Worm (Caenorhabditis elegans): ENCODE data around the gene E04F6.9.

Gene E04F6.9

DNA sequence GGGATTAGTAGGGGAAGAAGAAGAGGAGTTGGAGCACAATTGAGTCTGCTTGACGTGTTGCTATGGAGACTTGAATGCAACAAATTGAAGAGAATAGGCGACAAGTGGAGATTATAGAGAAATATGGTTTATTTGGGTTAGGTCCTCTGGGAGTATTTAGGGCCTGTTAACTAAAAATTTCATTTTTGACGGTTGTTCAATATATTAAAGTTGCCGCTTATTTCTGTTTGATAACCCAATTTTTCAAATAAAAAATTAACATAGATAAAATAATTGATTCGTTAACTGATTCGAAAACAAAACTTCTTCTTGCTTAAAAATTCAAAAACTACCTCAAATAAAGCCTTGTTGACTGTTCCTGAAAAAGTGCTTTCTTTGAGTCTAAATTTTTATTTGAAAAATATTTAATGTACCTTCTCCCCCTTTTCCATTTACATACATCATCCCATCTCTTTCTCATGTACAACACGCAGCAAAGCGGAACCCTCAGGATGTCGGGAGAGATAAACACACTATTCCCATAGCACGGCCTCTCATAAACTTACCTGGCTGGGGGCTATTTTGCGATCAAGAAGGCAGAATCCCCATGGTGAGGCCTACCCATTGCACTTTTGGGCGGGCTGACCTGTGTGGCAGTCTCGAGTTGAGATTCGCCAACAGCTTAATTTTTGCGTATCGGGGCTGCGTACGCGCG, 40.5 kb downstream of the E04F6.9 start, which contains the start of gene dyf-13:
TSS of gene dyf-13 (minus strand) at position 51 of the 694 bp plus-strand sequence.
- no peak for TF ChIP-seq sma-3 (GFP tag; optimal IDR thresholded peaks at IDR 0.05)
- TF ChIP-seq ama-1 (optimal IDR thresholded peaks at IDR 0.05) = no peak

DNA sequence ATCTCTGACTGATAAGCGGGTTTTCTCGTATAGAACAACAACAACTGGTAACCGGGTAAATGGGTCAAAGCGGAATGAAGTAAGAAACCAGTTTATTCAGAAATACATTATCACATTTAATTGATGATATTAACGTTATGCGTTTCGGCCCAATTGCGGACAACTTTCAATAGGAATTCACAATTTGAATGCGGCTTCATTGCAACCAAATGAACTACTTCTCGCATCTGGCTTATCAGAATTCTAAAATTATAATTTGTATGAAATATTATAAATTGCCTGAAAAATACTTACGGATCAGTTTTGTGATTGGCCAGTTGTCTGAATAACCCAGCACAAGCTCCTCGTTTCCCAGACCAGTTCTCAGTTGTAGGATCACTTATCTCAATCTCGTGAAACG, 43.2 kb downstream of the E04F6.9 start, which contains the start of gene col-36:
TSS of gene col-36 (minus strand) at position 101 of the 400 bp plus-strand sequence.
- no peak for TF ChIP-seq nhr-11 (tag; optimal IDR thresholded peaks at IDR 0.05)
- no peak for TF ChIP-seq nhr-129 (tag; optimal IDR thresholded peaks at IDR 0.05)
- no peak for TF ChIP-seq ama-1 (optimal IDR thresholded peaks at IDR 0.05)
- TF ChIP-seq sem-4 (tag; optimal IDR thresholded peaks at IDR 0.05) = no peak
- TF ChIP-seq gmeb-1 (tag; optimal IDR thresholded peaks at IDR 0.05) = no peak
- TF ChIP-seq lin-11 (tag; optimal IDR thresholded peaks at IDR 0.05) = no peak
- no peak for TF ChIP-seq elt-1 (tag; optimal IDR thresholded peaks at IDR 0.05)
- no peak for TF ChIP-seq sma-3 (GFP tag; optimal IDR thresholded peaks at IDR 0.05)
- TF ChIP-seq nhr-23 (tag; optimal IDR thresholded peaks at IDR 0.05) = no peak
- TF ChIP-seq elt-3 (tag; optimal IDR thresholded peaks at IDR 0.05) = no peak
- no peak for TF ChIP-seq nhr-12 (tag; optimal IDR thresholded peaks at IDR 0.05)
- TF ChIP-seq nhr-237 (tag; optimal IDR thresholded peaks at IDR 0.05) = no peak
- TF ChIP-seq ztf-11 (tag; optimal IDR thresholded peaks at IDR 0.05) = no peak
- no peak for TF ChIP-seq dmd-4 (tag; optimal IDR thresholded peaks at IDR 0.05)

- TF ChIP-seq blmp-1 (tag; optimal IDR thresholded peaks at IDR 0.05; ENCODE audit: insufficient read depth) (no peak), elt-3 (tag; optimal IDR thresholded peaks at IDR 0.05) (no peak), aly-2 (tag; optimal IDR thresholded peaks at IDR 0.05) (no peak), R02D3.7 (tag; optimal IDR thresholded peaks at IDR 0.05) (no peak), Y55F3AM.14 (GFP tag; optimal IDR thresholded peaks at IDR 0.05) (no peak), unc-62 (GFP tag; optimal IDR thresholded peaks at IDR 0.05) (no peak), sma-9 (GFP tag; optimal IDR thresholded peaks at IDR 0.05) (peak; percentile 46), sma-9 (tag; optimal IDR thresholded peaks at IDR 0.05) (no peak), crh-2 (tag; optimal IDR thresholded peaks at IDR 0.05) (peak; percentile 21), lin-11 (tag; optimal IDR thresholded peaks at IDR 0.05) (no peak), nhr-21 (tag; optimal IDR thresholded peaks at IDR 0.05) (no peak), zag-1 (tag; optimal IDR thresholded peaks at IDR 0.05) (no peak), ceh-82 (tag; optimal IDR thresholded peaks at IDR 0.05) (no peak), ztf-11 (tag; optimal IDR thresholded peaks at IDR 0.05) (no peak), fos-1 (tag; optimal IDR thresholded peaks at IDR 0.05) (peak; percentile 81), lin-39 (tag; optimal IDR thresholded peaks at IDR 0.05) (no peak), snpc-4 (tag; optimal IDR thresholded peaks at IDR 0.05) (no peak), gmeb-1 (tag; optimal IDR thresholded peaks at IDR 0.05) (no peak), dmd-4 (tag; optimal IDR thresholded peaks at IDR 0.05) (no peak)
Measured at ce11 chrII:7166768-7167167, 45.2 kb downstream of the E04F6.9 start.

ce11 chrII:7165749-7166148, 46.2 kb downstream of the E04F6.9 start, which contains the start of gene mfsd-13.2:
TSS of gene mfsd-13.2 (minus strand) at chrII:7165849.
- TF ChIP-seq elt-3 (tag; optimal IDR thresholded peaks at IDR 0.05) = no peak
- TF ChIP-seq snpc-4 (tag; optimal IDR thresholded peaks at IDR 0.05) = no peak
- no peak for TF ChIP-seq nhr-21 (tag; optimal IDR thresholded peaks at IDR 0.05)
- TF ChIP-seq ztf-4 (tag; optimal IDR thresholded peaks at IDR 0.05) = no peak
- no peak for TF ChIP-seq nhr-77 (tag; optimal IDR thresholded peaks at IDR 0.05)
- TF ChIP-seq nhr-10 (tag; optimal IDR thresholded peaks at IDR 0.05) = no peak
- no peak for TF ChIP-seq unc-62 (GFP tag; optimal IDR thresholded peaks at IDR 0.05)
